Fruit fly (Drosophila melanogaster) whole organism, adult: ENCODE measurements around the gene CG5079.

Source experiments
- CG1620 ChIP-seq: fragments of 200-800 bp; sonication (Bioruptor generic); optimal IDR thresholded peaks from 2 replicates; lab custom pipeline; 2016; ENCODE audit warnings: missing biosample characterization, missing genetic modification characterization
- CG5204 ChIP-seq: fragments of 200-800 bp; sonication (Bioruptor generic); optimal IDR thresholded peaks from 2 replicates; lab custom pipeline; 2016; ENCODE audit warnings: missing biosample characterization, missing genetic modification characterization
- CG7045 ChIP-seq: fragments of 200-800 bp; sonication (Bioruptor generic); optimal IDR thresholded peaks from 2 replicates; lab custom pipeline; 2017; ENCODE audit warnings: missing biosample characterization, mild to moderate bottlenecking, missing genetic modification characterization
- CG7101 ChIP-seq: fragments of 200-800 bp; sonication (Bioruptor generic); optimal IDR thresholded peaks from 2 replicates; lab custom pipeline; 2018; ENCODE audit warnings: missing biosample characterization, mild to moderate bottlenecking, missing genetic modification characterization, moderate library complexity
- bab1 ChIP-seq: fragments of 200-800 bp; sonication (Bioruptor generic); optimal IDR thresholded peaks from 3 replicates; lab custom pipeline; 2019; ENCODE audit warnings: missing biosample characterization, mild to moderate bottlenecking, missing genetic modification characterization, moderate library complexity
- cic ChIP-seq: fragments of 200-800 bp; sonication (Bioruptor generic); optimal IDR thresholded peaks from 2 replicates; lab custom pipeline; 2017; ENCODE audit warnings: missing biosample characterization, mild to moderate bottlenecking, missing genetic modification characterization, moderate library complexity
- kay ChIP-seq: fragments of 200-800 bp; sonication (Bioruptor generic); peaks from one replicate; lab custom pipeline; 2016; ENCODE audit warnings: missing biosample characterization, missing genetic modification characterization, borderline replicate concordance
- ovo ChIP-seq: fragments of 200-800 bp; sonication (Bioruptor generic); optimal IDR thresholded peaks from 2 replicates; lab custom pipeline; 2016; ENCODE audit warnings: missing biosample characterization, missing genetic modification characterization
- tj ChIP-seq: fragments of 200-800 bp; sonication (Bioruptor generic); optimal IDR thresholded peaks from 3 replicates; lab custom pipeline; 2017; ENCODE audit warnings: missing biosample characterization, mild to moderate bottlenecking, missing genetic modification characterization, moderate library complexity

DNA sequence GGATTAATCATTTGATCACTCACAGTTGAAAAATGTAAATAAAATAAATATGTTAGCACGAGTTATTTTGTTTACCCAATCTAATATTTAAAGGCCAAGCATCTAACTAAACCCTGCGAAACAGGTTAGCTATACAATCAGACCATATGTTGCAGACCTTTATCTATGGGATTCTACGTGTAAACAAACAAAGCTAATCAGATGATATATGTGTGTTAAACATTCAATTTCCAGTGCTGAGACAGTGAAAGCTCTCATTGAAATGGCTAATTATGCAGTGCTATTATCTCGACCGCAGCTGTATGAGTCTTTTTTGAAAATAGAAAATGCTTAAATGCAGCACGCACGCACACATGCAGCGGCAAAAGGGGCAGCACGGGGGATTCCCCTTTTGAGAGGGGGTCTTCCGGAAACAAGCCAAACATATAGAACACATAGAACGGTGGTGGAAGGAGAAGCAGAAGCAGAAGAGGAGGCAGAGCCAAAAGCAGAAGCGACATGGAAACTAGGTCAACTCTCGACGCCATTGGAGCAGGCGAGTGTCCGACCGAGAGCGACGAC is 46.5 kb downstream of the CG5079 start:
- no peak for TF ChIP-seq CG7101
- TF ChIP-seq cic (GFP tag; lab: Kevin White, UChicago): no peak
- TF ChIP-seq tj (GFP tag; lab: Kevin White, UChicago): no peak
- TF ChIP-seq ovo (GFP tag; lab: Kevin White, UChicago): no peak
- no peak for TF ChIP-seq CG7045 (GFP tag; lab: Kevin White, UChicago)
- TF ChIP-seq CG5204 (GFP tag; lab: Kevin White, UChicago): no peak
- no peak for TF ChIP-seq CG1620 (GFP tag; lab: Kevin White, UChicago)
- no peak for TF ChIP-seq kay (GFP tag; lab: Kevin White, UChicago)
- TF ChIP-seq bab1 (GFP tag; lab: Kevin White, UChicago): no peak
